Fruit fly (Drosophila melanogaster) whole organism, embryonic: ENCODE data around the gene CG11674.

ENCODE experiments used
- Abd-B ChIP-seq: fragments of 200-800 bp; sonication (Bioruptor generic); optimal IDR thresholded peaks from 2 replicates; lab custom pipeline; 2018; ENCODE audit warnings: missing biosample characterization, mild to moderate bottlenecking, missing genetic modification characterization, moderate library complexity
- Antp ChIP-seq: fragments of 200-800 bp; sonication (Bioruptor generic); optimal IDR thresholded peaks from 3 replicates; lab custom pipeline; 2016; ENCODE audit warnings: missing biosample characterization, missing genetic modification characterization
- Atf-2 ChIP-seq: fragments of 200-800 bp; sonication (Bioruptor generic); optimal IDR thresholded peaks from 2 replicates; lab custom pipeline; 2016; ENCODE audit warnings: missing biosample characterization, missing genetic modification characterization
- CG11456 ChIP-seq: fragments of 200-800 bp; sonication (Bioruptor generic); IDR thresholded peaks from 3 replicates; pipeline ENCODE4 v1.3.6; 2022; ENCODE audit warnings: missing biosample characterization, missing genetic modification characterization
- CG11723 ChIP-seq: fragments of 200-800 bp; sonication (Bioruptor generic); optimal IDR thresholded peaks from 2 replicates; lab custom pipeline; 2017; ENCODE audit warnings: missing biosample characterization, mild to moderate bottlenecking, missing genetic modification characterization
- CG12104 ChIP-seq: fragments of 200-800 bp; sonication (Bioruptor generic); optimal IDR thresholded peaks from 3 replicates; lab custom pipeline; 2016; ENCODE audit warnings: missing biosample characterization, missing genetic modification characterization
- CG1233 ChIP-seq: fragments of 200-800 bp; sonication (Bioruptor generic); optimal IDR thresholded peaks from 4 replicates; lab custom pipeline; 2018; ENCODE audit warnings: missing biosample characterization, mild to moderate bottlenecking, missing genetic modification characterization
- CG12942 ChIP-seq: fragments of 200-800 bp; sonication (Bioruptor generic); optimal IDR thresholded peaks from 3 replicates; lab custom pipeline; 2016; ENCODE audit warnings: missing biosample characterization, missing genetic modification characterization
- CG15073 ChIP-seq: fragments of 200-800 bp; sonication (Bioruptor generic); optimal IDR thresholded peaks from 2 replicates; lab custom pipeline; 2016; ENCODE audit warnings: missing biosample characterization, missing genetic modification characterization
- CG16813 ChIP-seq: fragments of 200-800 bp; sonication (Bioruptor generic); IDR thresholded peaks from 3 replicates; pipeline ENCODE4 v1.3.6; 2022; ENCODE audit warnings: missing biosample characterization, missing genetic modification characterization; ENCODE audit not compliant: partially characterized antibody
- CG17829 ChIP-seq: fragments of 200-800 bp; optimal IDR thresholded peaks from 2 replicates; lab custom pipeline; 2019; ENCODE audit warnings: missing biosample characterization, mild to moderate bottlenecking, missing genetic modification characterization, moderate library complexity
- CG1792 ChIP-seq: fragments of 200-800 bp; sonication (Bioruptor generic); optimal IDR thresholded peaks from 2 replicates; lab custom pipeline; 2016; ENCODE audit warnings: missing biosample characterization, missing genetic modification characterization
- CG18764 ChIP-seq: fragments of 200-800 bp; sonication (Bioruptor generic); optimal IDR thresholded peaks from 3 replicates; lab custom pipeline; 2016; ENCODE audit warnings: missing biosample characterization, missing genetic modification characterization
- CG2678 ChIP-seq: fragments of 200-800 bp; sonication (Bioruptor generic); optimal IDR thresholded peaks from 3 replicates; lab custom pipeline; 2019; ENCODE audit warnings: missing biosample characterization, mild to moderate bottlenecking, missing genetic modification characterization, moderate library complexity
- CG33213 ChIP-seq: fragments of 200-800 bp; sonication (Bioruptor generic); optimal IDR thresholded peaks from 3 replicates; lab custom pipeline; 2016; ENCODE audit warnings: missing biosample characterization, missing genetic modification characterization
- CG43689 ChIP-seq: fragments of 200-800 bp; sonication (Bioruptor generic); IDR thresholded peaks from 2 replicates; pipeline ENCODE4 v1.3.6; 2022; ENCODE audit warnings: missing biosample characterization, missing genetic modification characterization
- CG4424 ChIP-seq: fragments of 200-800 bp; sonication (Bioruptor generic); optimal IDR thresholded peaks from 3 replicates; lab custom pipeline; 2016; ENCODE audit warnings: missing biosample characterization, missing genetic modification characterization
- CG6813 ChIP-seq: fragments of 200-800 bp; sonication (Bioruptor generic); optimal IDR thresholded peaks from 2 replicates; lab custom pipeline; 2017; ENCODE audit warnings: missing biosample characterization, missing genetic modification characterization, mild to moderate bottlenecking, moderate library complexity, missing genetic modification reagents
- CG7357 ChIP-seq: fragments of 200-800 bp; sonication (Bioruptor generic); IDR thresholded peaks from 3 replicates; pipeline ENCODE4 v1.3.6; 2022; ENCODE audit warnings: missing biosample characterization, missing genetic modification characterization
- CG7745 ChIP-seq: fragments of 200-800 bp; sonication (Bioruptor generic); optimal IDR thresholded peaks from 2 replicates; lab custom pipeline; 2018; ENCODE audit warnings: missing biosample characterization, mild to moderate bottlenecking, missing genetic modification characterization, moderate library complexity
- CG8388 ChIP-seq: fragments of 200-800 bp; sonication (Bioruptor generic); optimal IDR thresholded peaks from 2 replicates; lab custom pipeline; 2019; ENCODE audit warnings: missing biosample characterization, mild to moderate bottlenecking, missing genetic modification characterization, moderate library complexity
- CG8765 ChIP-seq: fragments of 200-800 bp; sonication (Bioruptor generic); IDR thresholded peaks from 2 replicates; pipeline ENCODE4 v1.3.6; 2022; ENCODE audit warnings: missing biosample characterization, missing genetic modification characterization
- CG9797 ChIP-seq: fragments of 200-800 bp; sonication (Bioruptor generic); optimal IDR thresholded peaks from 3 replicates; lab custom pipeline; 2018; ENCODE audit warnings: missing biosample characterization, mild to moderate bottlenecking, missing genetic modification characterization
- CHES-1-like ChIP-seq: fragments of 200-800 bp; sonication (Bioruptor generic); optimal IDR thresholded peaks from 2 replicates; lab custom pipeline; 2016; ENCODE audit warnings: missing biosample characterization, missing genetic modification characterization
- CrebB ChIP-seq: fragments of 200-800 bp; sonication (Bioruptor generic); optimal IDR thresholded peaks from 3 replicates; lab custom pipeline; 2018; ENCODE audit warnings: missing biosample characterization, mild to moderate bottlenecking, missing genetic modification characterization
- D19A ChIP-seq: fragments of 200-800 bp; optimal IDR thresholded peaks from 3 replicates; lab custom pipeline; 2019; ENCODE audit warnings: missing biosample characterization, mild to moderate bottlenecking, missing genetic modification characterization, moderate library complexity
- Gsc ChIP-seq: fragments of 200-800 bp; sonication (Bioruptor generic); IDR thresholded peaks from 2 replicates; pipeline ENCODE4 v1.3.6; 2022; ENCODE audit warnings: missing biosample characterization, missing genetic modification characterization
- HLH3B ChIP-seq: fragments of 200-800 bp; sonication (Bioruptor generic); IDR thresholded peaks from 2 replicates; pipeline ENCODE4 v1.3.6; 2022; ENCODE audit warnings: missing biosample characterization, missing genetic modification characterization
- Hmr ChIP-seq: fragments of 200-800 bp; sonication (Bioruptor generic); optimal IDR thresholded peaks from 3 replicates; lab custom pipeline; 2017; ENCODE audit warnings: mild to moderate bottlenecking, missing biosample characterization, missing genetic modification reagents, missing genetic modification characterization
- Max ChIP-seq: fragments of 200-800 bp; sonication (Bioruptor generic); optimal IDR thresholded peaks from 2 replicates; lab custom pipeline; 2016; ENCODE audit warnings: missing biosample characterization, mild to moderate bottlenecking, missing genetic modification characterization
- Mrtf ChIP-seq: fragments of 200-800 bp; sonication (Bioruptor generic); IDR thresholded peaks from 3 replicates; pipeline ENCODE4 v1.3.6; 2022; ENCODE audit warnings: missing biosample characterization, missing genetic modification characterization
- Sin3A ChIP-seq: fragments of >200 bp; optimal IDR thresholded peaks from 2 replicates; lab custom pipeline; 2018
- Six4 ChIP-seq: fragments of 200-800 bp; sonication (Bioruptor generic); optimal IDR thresholded peaks from 2 replicates; lab custom pipeline; 2016; ENCODE audit warnings: missing biosample characterization, missing genetic modification characterization
- az2 ChIP-seq: fragments of 200-800 bp; sonication (Bioruptor generic); optimal IDR thresholded peaks from 3 replicates; lab custom pipeline; 2016; ENCODE audit warnings: missing biosample characterization, missing genetic modification characterization
- dpn ChIP-seq, 2 experiments: fragments of 200-800 bp; sonication (Bioruptor generic); optimal IDR thresholded peaks; 3 replicates each; lab custom pipeline; 2016; ENCODE audit warnings: missing biosample characterization in 2 of 2, missing genetic modification characterization in 2 of 2
- esg ChIP-seq: fragments of 200-800 bp; sonication (Bioruptor generic); conservative IDR thresholded peaks from 2 replicates; pipeline ENCODE4 v1.3.6; 2022; ENCODE audit warnings: missing biosample characterization, missing genetic modification characterization
- exex ChIP-seq: fragments of 200-800 bp; sonication (Bioruptor generic); optimal IDR thresholded peaks from 4 replicates; lab custom pipeline; 2018; ENCODE audit warnings: missing biosample characterization, mild to moderate bottlenecking, missing genetic modification characterization, moderate library complexity
- gcm ChIP-seq: fragments of 200-800 bp; sonication (Bioruptor generic); optimal IDR thresholded peaks from 2 replicates; lab custom pipeline; 2019; ENCODE audit warnings: missing biosample characterization, mild to moderate bottlenecking, missing genetic modification characterization, moderate library complexity
- gt ChIP-seq: fragments of 200-800 bp; sonication (Bioruptor generic); IDR thresholded peaks from 2 replicates; pipeline ENCODE4 v1.3.6; 2022; ENCODE audit warnings: missing biosample characterization, missing genetic modification characterization
- hkb ChIP-seq, 2 experiments: fragments of 200-800 bp in 1 of 2; fragments of >200 bp in 1 of 2; sonication (Bioruptor generic) in 1 of 2; IDR thresholded peaks in 1 of 2; optimal IDR thresholded peaks in 1 of 2; 2 replicates each; pipeline versions ENCODE4 v1.3.6 to Lab custom; 2017 to 2022; ENCODE audit warnings: missing biosample characterization in 1 of 2, missing genetic modification characterization in 1 of 2
- insv ChIP-seq, 2 experiments: fragments of 200-800 bp; sonication (Bioruptor generic); optimal IDR thresholded peaks; 3 replicates each; lab custom pipeline; 2016 to 2018; ENCODE audit warnings: missing biosample characterization in 2 of 2, missing genetic modification characterization in 2 of 2
- jigr1 ChIP-seq: fragments of 200-800 bp; sonication (Bioruptor generic); IDR thresholded peaks from 3 replicates; pipeline ENCODE4 v1.3.6; 2022; ENCODE audit warnings: missing biosample characterization, missing genetic modification characterization
- kah ChIP-seq: fragments of 200-800 bp; sonication (Bioruptor generic); optimal IDR thresholded peaks from 2 replicates; lab custom pipeline; 2018; ENCODE audit warnings: missing biosample characterization, mild to moderate bottlenecking, missing genetic modification characterization
- kni ChIP-seq: fragments of 200-800 bp; sonication (Bioruptor generic); optimal IDR thresholded peaks from 3 replicates; lab custom pipeline; 2017; ENCODE audit warnings: mild to moderate bottlenecking, missing biosample characterization, missing genetic modification reagents, missing genetic modification characterization
- lab ChIP-seq: fragments of 200-800 bp; sonication (Bioruptor generic); optimal IDR thresholded peaks from 3 replicates; lab custom pipeline; 2017; ENCODE audit warnings: missing biosample characterization, missing genetic modification characterization, mild to moderate bottlenecking, moderate library complexity, missing genetic modification reagents
- lmd ChIP-seq: fragments of 200-800 bp; sonication (Bioruptor generic); IDR thresholded peaks from 2 replicates; pipeline ENCODE4 v1.3.6; 2022; ENCODE audit warnings: missing biosample characterization, missing genetic modification characterization
- pita ChIP-seq: fragments of 200-800 bp; sonication (Bioruptor generic); optimal IDR thresholded peaks from 2 replicates; lab custom pipeline; 2017; ENCODE audit warnings: missing biosample characterization, mild to moderate bottlenecking, missing genetic modification characterization
- scrt ChIP-seq: fragments of 200-800 bp; sonication (Bioruptor generic); optimal IDR thresholded peaks from 2 replicates; lab custom pipeline; 2018; ENCODE audit warnings: missing biosample characterization, mild to moderate bottlenecking, missing genetic modification characterization, moderate library complexity
- so ChIP-seq: fragments of 200-800 bp; sonication (Bioruptor generic); IDR thresholded peaks from 3 replicates; pipeline ENCODE4 v1.3.6; 2022; ENCODE audit warnings: missing biosample characterization, missing genetic modification characterization
- sob ChIP-seq: fragments of 200-800 bp; sonication (Bioruptor generic); IDR thresholded peaks from 2 replicates; pipeline ENCODE4 v1.3.6; 2022; ENCODE audit warnings: missing biosample characterization, missing genetic modification characterization
- tup ChIP-seq: fragments of 200-800 bp; sonication (Bioruptor generic); optimal IDR thresholded peaks from 2 replicates; lab custom pipeline; 2016; ENCODE audit warnings: missing biosample characterization, mild to moderate bottlenecking, missing genetic modification characterization, moderate library complexity

Gene CG11674

DNA sequence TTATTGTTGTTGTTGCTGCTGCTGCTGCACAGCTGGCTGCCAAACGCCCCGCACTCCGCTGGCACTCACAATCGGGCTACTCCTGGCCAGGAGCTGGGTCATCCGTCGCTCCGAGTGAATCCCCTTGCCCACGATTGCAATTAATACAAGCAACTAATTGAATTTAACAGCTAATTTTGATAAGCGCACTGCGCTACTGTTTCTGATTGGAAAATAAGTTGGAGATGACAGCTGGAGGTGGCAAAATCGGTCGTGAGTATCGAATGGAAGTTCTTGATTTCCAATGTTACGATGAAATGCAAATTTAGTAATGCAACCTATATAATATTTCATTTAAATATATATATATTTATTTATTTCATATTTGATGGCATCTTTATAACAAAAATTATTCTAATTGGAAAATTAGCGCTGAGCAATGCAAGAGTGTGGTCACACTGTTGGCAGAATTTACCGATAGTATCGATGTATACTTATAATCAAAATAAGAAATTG is 8.2 kb upstream of the CG11674 start, which contains the start of gene CG42271 (continued):
- TF ChIP-seq lmd (GFP tag; lab: Robert Waterston, UW) (peak; percentile 23; the same call in 1 of the 2 replicates), kah (GFP tag; lab: Kevin White, UChicago) (no peak), CG11456 (GFP tag; lab: Robert Waterston, UW) (no peak), CG1792 (GFP tag; lab: Kevin White, UChicago) (no peak), scrt (GFP tag; lab: Kevin White, UChicago) (no peak), CG6813 (GFP tag; lab: Kevin White, UChicago) (peak; percentile 25), CG8765 (GFP tag; lab: Robert Waterston, UW) (no peak), CG17829 (tag; lab: Kevin White, UChicago) (peak; percentile 44), Antp (GFP tag; lab: Kevin White, UChicago) (no peak), Sin3A (lab: Kevin White, UChicago) (no peak), lab (GFP tag; lab: Kevin White, UChicago) (no peak), CG12942 (GFP tag; lab: Kevin White, UChicago) (no peak), CG12104 (GFP tag; lab: Kevin White, UChicago) (no peak), CG11723 (GFP tag; lab: Kevin White, UChicago) (no peak), CG2678 (tag; lab: Kevin White, UChicago) (no peak), CG7745 (tag; lab: Kevin White, UChicago) (no peak), CG18764 (GFP tag; lab: Kevin White, UChicago) (no peak), az2 (GFP tag; lab: Kevin White, UChicago) (no peak), D19A (tag; lab: Kevin White, UChicago) (no peak), dpn (GFP tag; optimal IDR thresholded peaks at IDR 0.05; lab: Kevin White, UChicago) (peak in 1 of 2 experiments; percentile 4), esg (GFP tag; lab: Robert Waterston, UW) (no peak), exex (tag; lab: Kevin White, UChicago) (no peak), CG4424 (peak; percentile 28), Gsc (GFP tag; lab: Robert Waterston, UW) (no peak), Atf-2 (GFP tag; lab: Kevin White, UChicago) (no peak), gcm (GFP tag; lab: Kevin White, UChicago) (no peak), Six4 (GFP tag; lab: Kevin White, UChicago) (no peak), CG43689 (GFP tag; lab: Robert Waterston, UW) (no peak), Mrtf (GFP tag; lab: Robert Waterston, UW) (no peak), CG1233 (GFP tag; lab: Kevin White, UChicago) (no peak), so (GFP tag; lab: Robert Waterston, UW) (no peak), hkb (optimal IDR thresholded peaks at IDR 0.05; lab: Kevin White, UChicago) (no peak), hkb (GFP tag; IDR thresholded peaks at IDR 0.05; lab: Robert Waterston, UW) (no peak), sob (GFP tag; lab: Robert Waterston, UW) (peak; percentile 52), CG9797 (peak; percentile 8), Abd-B (GFP tag; lab: Kevin White, UChicago) (peak; percentile 41), tup (GFP tag; lab: Kevin White, UChicago) (no peak), Hmr (GFP tag; lab: Kevin White, UChicago) (no peak), CrebB (tag; lab: Kevin White, UChicago) (no peak), pita (GFP tag; lab: Kevin White, UChicago) (no peak), insv (GFP tag; optimal IDR thresholded peaks at IDR 0.05; lab: Kevin White, UChicago) (peak; percentile 58 to 98), CG15073 (GFP tag; lab: Kevin White, UChicago) (no peak), CG7357 (GFP tag; lab: Robert Waterston, UW) (no peak), jigr1 (no peak), CG8388 (GFP tag; lab: Kevin White, UChicago) (peak; percentile 29), kni (GFP tag; lab: Kevin White, UChicago) (no peak), Max (no peak), CG33213 (GFP tag; lab: Kevin White, UChicago) (no peak), gt (no peak), HLH3B (GFP tag; lab: Robert Waterston, UW) (no peak), CG16813 (peak; percentile 95), CHES-1-like (GFP tag; lab: Kevin White, UChicago) (no peak)
